Worm (Caenorhabditis elegans): ENCODE results near the gene scc-1.

scc-1 gene

ce11 chrII:4748374-4748773, 49.9 kb downstream of the scc-1 start:
- TF ChIP-seq scrt-1 (GFP tag; IDR thresholded peaks at IDR 0.05), result no peak

- no peak for TF ChIP-seq hmg-4 (GFP tag; optimal IDR thresholded peaks at IDR 0.05)
- TF ChIP-seq flt-1 (GFP tag; IDR thresholded peaks at IDR 0.05), result no peak
- TF ChIP-seq tra-4 (tag; optimal IDR thresholded peaks at IDR 0.05), result no peak
- no peak for TF ChIP-seq sea-1 (GFP tag; conservative IDR thresholded peaks at IDR 0.05)
- TF ChIP-seq pes-1 (GFP tag; IDR thresholded peaks at IDR 0.05), result no peak
- no peak for TF ChIP-seq ets-7 (tag; optimal IDR thresholded peaks at IDR 0.05)
- no peak for TF ChIP-seq scrt-1 (GFP tag; IDR thresholded peaks at IDR 0.05)
- no peak for TF ChIP-seq hmbx-1 (tag; optimal IDR thresholded peaks at IDR 0.05)
- TF ChIP-seq F13C5.2 (tag; optimal IDR thresholded peaks at IDR 0.05), result no peak
- TF ChIP-seq ceh-13 (GFP tag; optimal IDR thresholded peaks at IDR 0.05), result no peak
- TF ChIP-seq hnd-1 (tag; optimal IDR thresholded peaks at IDR 0.05), result no peak
- no peak for TF ChIP-seq tbx-11 (GFP tag; IDR thresholded peaks at IDR 0.05)
- TF ChIP-seq tbx-37 (GFP tag; conservative IDR thresholded peaks at IDR 0.05), result no peak
Observed at ce11 chrII:4749581-4749980, 51.1 kb downstream of the scc-1 start, which contains the start of gene F41C3.2. Gene F41C3.2, plus strand, starts transcription at chrII:4749968.

All from whole organism, early embryonic.